Fruit fly (Drosophila melanogaster): ENCODE results near the gene RpL36A.
A peak's percentile ranks its signal among the peaks of the same experiment; 100 is the strongest.

The RpL36A gene

dm6 chr2L:7998655-7999054 lies 44.1 kb downstream of the RpL36A start, which contains the start of gene Sirup (continued):
- TF ChIP-seq NC2β (GFP tag; optimal IDR thresholded peaks at IDR 0.05) (peak; percentile 18), H2.0 (GFP tag; IDR thresholded peaks at IDR 0.05) (no peak), CG10209 (GFP tag; optimal IDR thresholded peaks at IDR 0.05) (no peak), psq (GFP tag; optimal IDR thresholded peaks at IDR 0.05) (no peak), pita (GFP tag; optimal IDR thresholded peaks at IDR 0.05) (peak; percentile 80), dmrt99B (tag; optimal IDR thresholded peaks at IDR 0.05) (no peak), CG15601 (tag; optimal IDR thresholded peaks at IDR 0.05) (no peak), Dp (GFP tag; optimal IDR thresholded peaks at IDR 0.05) (peak; percentile 81), CG2712 (tag; optimal IDR thresholded peaks at IDR 0.05) (peak; percentile 31), CG4424 (GFP tag; optimal IDR thresholded peaks at IDR 0.05) (no peak), Dref (GFP tag; IDR thresholded peaks at IDR 0.05) (peak; percentile 52), maf-S (GFP tag; optimal IDR thresholded peaks at IDR 0.05) (no peak), CG4617 (GFP tag; optimal IDR thresholded peaks at IDR 0.05; ENCODE audit: borderline replicate concordance) (peak; percentile 3), Nf-YA (GFP tag; IDR thresholded peaks at IDR 0.05) (no peak), Rfx (GFP tag; IDR thresholded peaks at IDR 0.05) (peak; percentile 63), CG2199 (GFP tag; IDR thresholded peaks at IDR 0.05) (peak; percentile 89), CG5180 (GFP tag; optimal IDR thresholded peaks at IDR 0.05) (no peak), dati (GFP tag; IDR thresholded peaks at IDR 0.05) (no peak), fd96Cb (tag; optimal IDR thresholded peaks at IDR 0.05) (no peak), CG4854 (GFP tag; optimal IDR thresholded peaks at IDR 0.05) (no peak), Dll (GFP tag; IDR thresholded peaks at IDR 0.05; ENCODE audit: partially characterized antibody) (peak; percentile 19; the same call in 1 of the 4 replicates), ac (GFP tag; optimal IDR thresholded peaks at IDR 0.05) (no peak), HLHmδ (GFP tag; optimal IDR thresholded peaks at IDR 0.05) (no peak), usp (GFP tag; optimal IDR thresholded peaks at IDR 0.05) (no peak), CG10543 (GFP tag; optimal IDR thresholded peaks at IDR 0.05) (no peak), Hsf (GFP tag; optimal IDR thresholded peaks at IDR 0.05) (no peak), tna (GFP tag; IDR thresholded peaks at IDR 0.05; ENCODE audit: partially characterized antibody) (peak; percentile 54; the same call in 1 of the 2 replicates), gt (GFP tag; IDR thresholded peaks at IDR 0.05) (no peak), slp2 (GFP tag; optimal IDR thresholded peaks at IDR 0.05) (no peak), CG17186 (GFP tag; optimal IDR thresholded peaks at IDR 0.05) (peak; percentile 30), Dad (GFP tag; optimal IDR thresholded peaks at IDR 0.05) (no peak), CHES-1-like (GFP tag; optimal IDR thresholded peaks at IDR 0.05) (peak; percentile 7), sna (GFP tag; IDR thresholded peaks at IDR 0.05; ENCODE audit: partially characterized antibody) (no peak), hkb (optimal IDR thresholded peaks at IDR 0.05) (no peak), hkb (GFP tag; IDR thresholded peaks at IDR 0.05) (no peak), CG32772 (GFP tag; IDR thresholded peaks at IDR 0.05) (no peak), CG34422 (GFP tag; IDR thresholded peaks at IDR 0.05) (peak; percentile 52; the same call in 1 of the 3 replicates), Doc2 (GFP tag; IDR thresholded peaks at IDR 0.05) (no peak), peb (GFP tag; IDR thresholded peaks at IDR 0.05) (no peak), CG1024 (GFP tag; IDR thresholded peaks at IDR 0.05) (0 out of 2 replicates have a peak, but pooled peaks have one; percentile 9), CG14050 (GFP tag; IDR thresholded peaks at IDR 0.05) (no peak; the same call in 2 of the 3 replicates), CG11456 (GFP tag; IDR thresholded peaks at IDR 0.05) (peak; percentile 18; the same call in 1 of the 3 replicates), gce (GFP tag; IDR thresholded peaks at IDR 0.05) (no peak), crp (GFP tag; optimal IDR thresholded peaks at IDR 0.05) (peak; percentile 32 to 86), Med (GFP tag) (peak; percentile 56), CG12744 (GFP tag; optimal IDR thresholded peaks at IDR 0.05) (no peak), gem (tag; optimal IDR thresholded peaks at IDR 0.05) (no peak), ttk (GFP tag; IDR thresholded peaks at IDR 0.05) (no peak), HmgD (GFP tag; optimal IDR thresholded peaks at IDR 0.05) (no peak), CG12219 (GFP tag; optimal IDR thresholded peaks at IDR 0.05) (no peak), vvl (GFP tag; IDR thresholded peaks at IDR 0.05) (peak; percentile 37), CG3726 (GFP tag; IDR thresholded peaks at IDR 0.05) (no peak)
